Worm (Caenorhabditis elegans): Measurements from ENCODE around the gene Y69A2AR.50.

DNA sequence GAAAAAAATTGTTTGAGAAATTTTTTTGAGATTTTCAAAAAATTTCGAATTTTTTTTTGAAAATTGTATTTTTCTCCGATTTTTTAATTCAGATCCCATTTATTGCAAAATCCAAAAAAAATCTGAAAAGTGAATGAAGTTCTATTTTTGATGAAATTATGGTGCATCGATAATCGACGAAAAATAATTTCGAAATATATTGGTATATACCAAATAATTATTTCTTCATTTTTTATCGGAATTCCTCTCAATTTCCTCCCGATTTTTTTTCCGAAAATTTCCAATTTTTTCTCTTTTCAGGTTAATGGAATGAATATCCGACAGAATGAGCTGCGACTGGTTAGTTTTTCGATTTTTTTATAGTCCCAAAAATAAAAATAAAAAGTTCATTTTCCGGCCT, 38.7 kb downstream of the Y69A2AR.50 start, which contains the start of gene epg-9:
- no peak for TF ChIP-seq blmp-1 (tag; optimal IDR thresholded peaks at IDR 0.05; ENCODE audit: insufficient read depth)
- no peak for TF ChIP-seq C34F6.9 (tag; optimal IDR thresholded peaks at IDR 0.05)
- TF ChIP-seq elt-1 (tag; optimal IDR thresholded peaks at IDR 0.05) = no peak
- TF ChIP-seq sma-9 (GFP tag; optimal IDR thresholded peaks at IDR 0.05) = no peak
- TF ChIP-seq sma-9 (tag; optimal IDR thresholded peaks at IDR 0.05) = no peak
- TF ChIP-seq alr-1 (tag; optimal IDR thresholded peaks at IDR 0.05) = no peak
- TF ChIP-seq unc-62 (GFP tag; optimal IDR thresholded peaks at IDR 0.05) = no peak
- no peak for TF ChIP-seq elt-3 (tag; optimal IDR thresholded peaks at IDR 0.05)
- no peak for TF ChIP-seq nhr-237 (tag; optimal IDR thresholded peaks at IDR 0.05)
- no peak for TF ChIP-seq aly-2 (tag; optimal IDR thresholded peaks at IDR 0.05)
- TF ChIP-seq ceh-16 (tag; optimal IDR thresholded peaks at IDR 0.05) = no peak
- no peak for TF ChIP-seq skn-1 (tag; optimal IDR thresholded peaks at IDR 0.05)
- TF ChIP-seq nhr-21 (tag; optimal IDR thresholded peaks at IDR 0.05) = no peak
- no peak for TF ChIP-seq nhr-77 (tag; optimal IDR thresholded peaks at IDR 0.05)
